Fruit fly (Drosophila melanogaster) whole organism: ENCODE measurements around the gene CG10428.

Source experiments
- EcR ChIP-seq, 2 experiments: fragments of >200 bp; optimal IDR thresholded peaks; 2 replicates each; lab custom pipeline; 2017; ENCODE audit warnings: missing biosample characterization in 2 of 2, missing genetic modification characterization in 2 of 2, missing genetic modification reagents in 2 of 2
- pan ChIP-seq: fragments of >200 bp; optimal IDR thresholded peaks from 2 replicates; lab custom pipeline; 2017
- psq ChIP-seq: fragments of >200 bp; optimal IDR thresholded peaks from 2 replicates; lab custom pipeline; 2017
- usp ChIP-seq: fragments of >200 bp; optimal IDR thresholded peaks from 2 replicates; lab custom pipeline; 2017; ENCODE audit warnings: missing biosample characterization, missing genetic modification characterization, mixed read lengths

DNA sequence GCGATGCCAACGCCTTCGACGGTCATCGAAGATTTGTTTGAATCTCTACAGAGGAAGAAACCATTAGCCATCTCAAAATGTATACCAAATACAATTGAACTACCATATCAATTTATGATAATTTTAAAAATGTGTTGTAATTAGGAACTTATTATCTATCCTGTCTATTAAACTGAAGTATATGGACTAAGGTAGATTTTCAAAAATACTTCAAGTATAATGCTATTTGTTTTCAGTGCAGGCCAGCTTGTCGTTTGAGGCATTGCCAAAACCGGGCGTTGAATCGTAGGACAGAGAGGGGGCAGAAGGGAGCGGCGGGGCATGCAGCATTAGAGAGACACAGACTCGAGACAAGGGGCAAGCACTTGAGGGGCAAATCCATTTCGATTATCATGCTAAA, 41.2 kb upstream of the CG10428 start:
- no peak for TF ChIP-seq psq
- TF ChIP-seq EcR (GFP tag; optimal IDR thresholded peaks at IDR 0.05; lab: Kevin White, UChicago), result no peak
- no peak for TF ChIP-seq usp (GFP tag; lab: Kevin White, UChicago)
- no peak for TF ChIP-seq pan
